Worm (Caenorhabditis elegans) whole organism, young adult: ENCODE results near the gene Y105C5A.1269.

Experiments used
- F23B12.7 ChIP-seq: sonication (generic microtip); optimal IDR thresholded peaks from 2 replicates; lab custom pipeline; 2017; ENCODE audit warnings: missing genetic modification characterization, mild to moderate bottlenecking, missing compliant biosample characterization, antibody characterized with exemption, moderate library complexity; ENCODE audit not compliant: insufficient read depth
- F49E8.2 ChIP-seq: sonication (generic microtip); optimal IDR thresholded peaks from 3 replicates; lab custom pipeline; 2017; ENCODE audit warnings: missing genetic modification characterization, mild to moderate bottlenecking, missing compliant biosample characterization, antibody characterized with exemption, moderate library complexity; ENCODE audit not compliant: insufficient read depth
- F52B5.7 ChIP-seq: sonication (generic microtip); optimal IDR thresholded peaks from 2 replicates; lab custom pipeline; 2016; ENCODE audit warnings: mild to moderate bottlenecking, missing genetic modification characterization, missing compliant biosample characterization
- ama-1 ChIP-seq, 3 experiments: fragments of 150-350 bp in 1 of 3; sonication (generic microtip) in 2 of 3; optimal IDR thresholded peaks; 2 replicates each; lab custom pipeline; 2014 to 2018; ENCODE audit warnings: missing biosample characterization in 2 of 3, missing genetic modification characterization in 2 of 3, missing genetic modification reagents in 2 of 3
- die-1 ChIP-seq: sonication (generic microtip); optimal IDR thresholded peaks from 2 replicates; lab custom pipeline; 2016; ENCODE audit warnings: missing genotype, mild to moderate bottlenecking, missing genetic modification characterization, missing compliant biosample characterization
- egl-44 ChIP-seq: fragments of 200-800 bp; sonication (Bioruptor generic); IDR thresholded peaks from 2 replicates; pipeline ENCODE4 v1.3.6; 2022; ENCODE audit warnings: missing genetic modification reagents, missing genetic modification characterization, missing compliant biosample characterization
- ets-4 ChIP-seq: fragments of 200-800 bp; sonication (Bioruptor generic); optimal IDR thresholded peaks from 2 replicates; lab custom pipeline; 2018; ENCODE audit warnings: mild to moderate bottlenecking, missing genetic modification characterization, missing compliant biosample characterization
- madf-3 ChIP-seq: fragments of 200-800 bp; sonication (Bioruptor generic); IDR thresholded peaks from 2 replicates; pipeline ENCODE4 v1.3.6; 2022; ENCODE audit warnings: missing genetic modification reagents, missing genetic modification characterization, missing compliant biosample characterization
- nfya-2 ChIP-seq: fragments of 200-800 bp; sonication (Bioruptor generic); IDR thresholded peaks from 2 replicates; pipeline ENCODE4 v1.3.6; 2022; ENCODE audit warnings: missing genetic modification reagents, missing genetic modification characterization, missing compliant biosample characterization
- nhr-179 ChIP-seq: sonication (generic microtip); optimal IDR thresholded peaks from 2 replicates; lab custom pipeline; 2016; ENCODE audit warnings: mild to moderate bottlenecking, missing genetic modification characterization, missing compliant biosample characterization
- sdz-38 ChIP-seq: sonication (generic microtip); optimal IDR thresholded peaks from 2 replicates; lab custom pipeline; 2016; ENCODE audit warnings: missing genotype, missing genetic modification characterization, missing compliant biosample characterization
- sea-2 ChIP-seq: fragments of 200-800 bp; sonication (Bioruptor generic); IDR thresholded peaks from 2 replicates; pipeline ENCODE4 v1.3.6; 2022; ENCODE audit warnings: missing genetic modification characterization, missing compliant biosample characterization
- snpc-3.4 ChIP-seq: sonication (generic microtip); optimal IDR thresholded peaks from 2 replicates; lab custom pipeline; 2017; ENCODE audit warnings: missing genetic modification characterization, mild to moderate bottlenecking, missing compliant biosample characterization, antibody characterized with exemption, moderate library complexity, missing genotype, missing genetic modification reagents
- unc-62 ChIP-seq: fragments of 150-350 bp; optimal IDR thresholded peaks from 2 replicates; lab custom pipeline; 2014; ENCODE audit warnings: missing biosample characterization, missing genetic modification reagents, missing genetic modification characterization

DNA sequence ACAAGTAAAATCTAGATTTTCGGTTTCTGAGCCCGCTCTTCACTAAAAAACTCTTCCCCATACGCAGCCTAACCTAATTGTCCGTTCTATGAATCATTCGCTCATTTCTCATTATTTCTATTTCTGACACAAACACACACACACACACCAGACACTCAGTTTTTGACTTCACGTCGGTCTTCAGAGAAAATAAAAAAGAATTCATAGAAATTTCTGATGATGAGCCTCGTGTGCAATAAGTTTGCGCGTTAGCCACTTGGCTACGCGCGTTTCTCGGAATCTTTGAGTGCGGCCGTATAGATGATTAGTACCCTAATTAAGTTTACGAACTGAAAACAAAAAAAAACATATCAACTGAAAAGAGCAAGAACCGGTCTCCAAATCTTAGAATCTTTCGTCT is 33.2 kb upstream of the Y105C5A.1269 start:
- TF ChIP-seq ets-4 (GFP tag; lab: Kevin White, UChicago) (no peak), F23B12.7 (tag; lab: Kevin White, UChicago) (no peak), nhr-179 (no peak), F49E8.2 (tag; lab: Kevin White, UChicago) (no peak), sdz-38 (tag; lab: Kevin White, UChicago) (no peak), madf-3 (GFP tag; lab: Robert Waterston, UW) (no peak), unc-62 (GFP tag; lab: Kevin White, UChicago) (no peak), nfya-2 (GFP tag; lab: Robert Waterston, UW) (no peak), snpc-3.4 (tag; lab: Kevin White, UChicago) (no peak), sea-2 (GFP tag; lab: Robert Waterston, UW) (no peak), ama-1 (optimal IDR thresholded peaks at IDR 0.05; lab: Kevin White, UChicago) (no peak), ama-1 (GFP tag; optimal IDR thresholded peaks at IDR 0.05; lab: Kevin White, UChicago) (no peak), die-1 (tag; lab: Kevin White, UChicago) (no peak), egl-44 (GFP tag; lab: Robert Waterston, UW) (no peak), F52B5.7 (tag; lab: Kevin White, UChicago) (no peak)
